Fruit fly (Drosophila melanogaster): Measurements from ENCODE around the gene ppk19.
A peak's percentile ranks its signal among the peaks of the same experiment; 100 is the strongest.

The ppk19 gene

dm6 chr3R:29682152-29682600 lies 9.9 kb downstream of the ppk19 start, which contains the start of the genes CG7582 and Gycalpha99B (continued):
- TF ChIP-seq bsh (GFP tag; optimal IDR thresholded peaks at IDR 0.05) (no peak), gt (GFP tag; IDR thresholded peaks at IDR 0.05) (no peak), Ravus (GFP tag; IDR thresholded peaks at IDR 0.05) (no peak), PHDP (tag; optimal IDR thresholded peaks at IDR 0.05) (no peak), fd64A (GFP tag; optimal IDR thresholded peaks at IDR 0.05) (no peak), da (GFP tag; optimal IDR thresholded peaks at IDR 0.05) (no peak), CG10462 (GFP tag; optimal IDR thresholded peaks at IDR 0.05) (no peak), NFAT (GFP tag; IDR thresholded peaks at IDR 0.05) (no peak), Hey (tag; optimal IDR thresholded peaks at IDR 0.05) (no peak), CG6689 (GFP tag; IDR thresholded peaks at IDR 0.05) (peak; percentile 82), Hr78 (GFP tag; optimal IDR thresholded peaks at IDR 0.05) (peak in 1 of 2 experiments; percentile 76), nerfin-1 (tag; optimal IDR thresholded peaks at IDR 0.05) (peak; percentile 71), gcm2 (GFP tag; optimal IDR thresholded peaks at IDR 0.05) (no peak), kah (GFP tag; optimal IDR thresholded peaks at IDR 0.05) (peak; percentile 52), Jarid2 (GFP tag; optimal IDR thresholded peaks at IDR 0.05) (no peak), CG34224 (GFP tag; IDR thresholded peaks at IDR 0.05; ENCODE audit: partially characterized antibody) (0 out of 3 replicates have a peak, but pooled peaks have one; percentile 13), CG34422 (GFP tag; IDR thresholded peaks at IDR 0.05) (no peak), Trl (optimal IDR thresholded peaks at IDR 0.05) (peak; percentile 87 to 89), Trl (GFP tag; optimal IDR thresholded peaks at IDR 0.05) (no peak), CG8944 (GFP tag; optimal IDR thresholded peaks at IDR 0.05) (no peak), stc (GFP tag; IDR thresholded peaks at IDR 0.05) (no peak), cg (GFP tag; optimal IDR thresholded peaks at IDR 0.05) (peak; percentile 48), Drgx (GFP tag; IDR thresholded peaks at IDR 0.05) (peak; percentile 38; the same call in 1 of the 2 replicates), gce (GFP tag; IDR thresholded peaks at IDR 0.05) (no peak), dati (GFP tag; IDR thresholded peaks at IDR 0.05) (no peak), CG3407 (GFP tag; optimal IDR thresholded peaks at IDR 0.05) (no peak), CG30020 (tag; optimal IDR thresholded peaks at IDR 0.05) (no peak), CG33557 (GFP tag; optimal IDR thresholded peaks at IDR 0.05) (no peak), CG4328 (GFP tag; optimal IDR thresholded peaks at IDR 0.05) (no peak), CG31365 (tag; optimal IDR thresholded peaks at IDR 0.05) (peak; percentile 31), scrt (GFP tag; optimal IDR thresholded peaks at IDR 0.05) (peak; percentile 99), Ets65A (GFP tag) (no peak), Sry-δ (GFP tag; optimal IDR thresholded peaks at IDR 0.05) (no peak), NC2β (GFP tag; optimal IDR thresholded peaks at IDR 0.05) (no peak), CG31441 (GFP tag; IDR thresholded peaks at IDR 0.05) (no peak), CG15269 (tag; optimal IDR thresholded peaks at IDR 0.05) (no peak), Atf6 (GFP tag; IDR thresholded peaks at IDR 0.05) (no peak), Bgb (GFP tag; IDR thresholded peaks at IDR 0.05; ENCODE audit: partially characterized antibody) (no peak; the same call in 1 of the 2 replicates), yki (optimal IDR thresholded peaks at IDR 0.05) (peak; percentile 65), CG1233 (GFP tag; optimal IDR thresholded peaks at IDR 0.05) (no peak), CG2199 (GFP tag; IDR thresholded peaks at IDR 0.05) (0 out of 3 replicates have a peak, but pooled peaks have one; percentile 9), ssp (GFP tag; IDR thresholded peaks at IDR 0.05) (no peak), CG13287 (GFP tag; IDR thresholded peaks at IDR 0.05; ENCODE audit: partially characterized antibody) (no peak; the same call in 1 of the 2 replicates), CG7357 (GFP tag; IDR thresholded peaks at IDR 0.05) (no peak), tx (GFP tag; optimal IDR thresholded peaks at IDR 0.05) (no peak), Pdp1 (GFP tag; optimal IDR thresholded peaks at IDR 0.05) (peak in 1 of 2 experiments; percentile 80), CTCF (GFP tag; optimal IDR thresholded peaks at IDR 0.05) (peak; percentile 64), chinmo (GFP tag; IDR thresholded peaks at IDR 0.05; ENCODE audit: partially characterized antibody) (peak; percentile 91; the same call in 2 of the 4 replicates), inv (GFP tag; IDR thresholded peaks at IDR 0.05; ENCODE audit: partially characterized antibody) (no peak), CG4707 (GFP tag; optimal IDR thresholded peaks at IDR 0.05) (no peak), al (GFP tag; IDR thresholded peaks at IDR 0.05) (no peak)

All from whole organism, embryonic.